Fruit fly (Drosophila melanogaster) whole organism, embryonic: ENCODE data around the gene GlcAT-P.

Experiments used
- Abd-B ChIP-seq: fragments of 200-800 bp; sonication (Bioruptor generic); optimal IDR thresholded peaks from 2 replicates; lab custom pipeline; 2018; ENCODE audit warnings: missing biosample characterization, mild to moderate bottlenecking, missing genetic modification characterization, moderate library complexity
- Atf-2 ChIP-seq: fragments of 200-800 bp; sonication (Bioruptor generic); optimal IDR thresholded peaks from 2 replicates; lab custom pipeline; 2016; ENCODE audit warnings: missing biosample characterization, missing genetic modification characterization
- Atf3 ChIP-seq: fragments of 200-800 bp; sonication (Bioruptor generic); optimal IDR thresholded peaks from 3 replicates; lab custom pipeline; 2016; ENCODE audit warnings: missing biosample characterization, missing genetic modification characterization
- CG10147 ChIP-seq: fragments of 200-800 bp; sonication (Bioruptor generic); optimal IDR thresholded peaks from 2 replicates; lab custom pipeline; 2019; ENCODE audit warnings: missing biosample characterization, mild to moderate bottlenecking, missing genetic modification characterization, moderate library complexity
- CG10267 ChIP-seq: fragments of 200-800 bp; sonication (Bioruptor generic); optimal IDR thresholded peaks from 2 replicates; lab custom pipeline; 2018; ENCODE audit warnings: missing biosample characterization, mild to moderate bottlenecking, missing genetic modification characterization, moderate library complexity
- CG12299 ChIP-seq: fragments of 200-800 bp; sonication (Bioruptor generic); optimal IDR thresholded peaks from 2 replicates; lab custom pipeline; 2018; ENCODE audit warnings: missing biosample characterization, mild to moderate bottlenecking, missing genetic modification characterization
- CG1233 ChIP-seq: fragments of 200-800 bp; sonication (Bioruptor generic); optimal IDR thresholded peaks from 4 replicates; lab custom pipeline; 2018; ENCODE audit warnings: missing biosample characterization, mild to moderate bottlenecking, missing genetic modification characterization
- CG12391 ChIP-seq: fragments of 200-800 bp; sonication (Bioruptor generic); optimal IDR thresholded peaks from 3 replicates; lab custom pipeline; 2018; ENCODE audit warnings: missing biosample characterization, mild to moderate bottlenecking, missing genetic modification characterization, moderate library complexity
- CG12744 ChIP-seq: fragments of 200-800 bp; sonication (Bioruptor generic); optimal IDR thresholded peaks from 2 replicates; lab custom pipeline; 2016; ENCODE audit warnings: missing biosample characterization, missing genetic modification characterization
- CG17359 ChIP-seq: fragments of 200-800 bp; sonication (Bioruptor generic); optimal IDR thresholded peaks from 3 replicates; lab custom pipeline; 2018; ENCODE audit warnings: missing biosample characterization, mild to moderate bottlenecking, missing genetic modification characterization, moderate library complexity
- CG17385 ChIP-seq: fragments of 200-800 bp; sonication (Bioruptor generic); optimal IDR thresholded peaks from 3 replicates; lab custom pipeline; 2018; ENCODE audit warnings: missing biosample characterization, mild to moderate bottlenecking, missing genetic modification characterization
- CG17829 ChIP-seq: fragments of 200-800 bp; optimal IDR thresholded peaks from 2 replicates; lab custom pipeline; 2019; ENCODE audit warnings: missing biosample characterization, mild to moderate bottlenecking, missing genetic modification characterization, moderate library complexity
- CG17912 ChIP-seq: fragments of 200-800 bp; sonication (Bioruptor generic); optimal IDR thresholded peaks from 2 replicates; lab custom pipeline; 2018; ENCODE audit warnings: missing biosample characterization, mild to moderate bottlenecking, missing genetic modification characterization
- CG18262 ChIP-seq: fragments of 200-800 bp; optimal IDR thresholded peaks from 3 replicates; lab custom pipeline; 2019; ENCODE audit warnings: missing biosample characterization, mild to moderate bottlenecking, missing genetic modification characterization, moderate library complexity
- CG2120 ChIP-seq: fragments of 200-800 bp; sonication (Bioruptor generic); optimal IDR thresholded peaks from 3 replicates; lab custom pipeline; 2016; ENCODE audit warnings: missing biosample characterization, missing genetic modification characterization
- CG2678 ChIP-seq: fragments of 200-800 bp; sonication (Bioruptor generic); optimal IDR thresholded peaks from 3 replicates; lab custom pipeline; 2019; ENCODE audit warnings: missing biosample characterization, mild to moderate bottlenecking, missing genetic modification characterization, moderate library complexity
- CG2712 ChIP-seq: fragments of 200-800 bp; optimal IDR thresholded peaks from 3 replicates; lab custom pipeline; 2019; ENCODE audit warnings: missing biosample characterization, mild to moderate bottlenecking, missing genetic modification characterization, moderate library complexity
- CG30431 ChIP-seq: fragments of 200-800 bp; sonication (Bioruptor generic); optimal IDR thresholded peaks from 2 replicates; lab custom pipeline; 2017; ENCODE audit warnings: missing biosample characterization, missing genetic modification characterization
- CG3163 ChIP-seq: fragments of 200-800 bp; sonication (Bioruptor generic); optimal IDR thresholded peaks from 3 replicates; lab custom pipeline; 2016; ENCODE audit warnings: missing biosample characterization, missing genetic modification characterization
- CG32772 ChIP-seq: fragments of 200-800 bp; sonication (Bioruptor generic); IDR thresholded peaks from 2 replicates; pipeline ENCODE4 v1.3.6; 2022; ENCODE audit warnings: missing biosample characterization, missing genetic modification characterization
- CG4730 ChIP-seq: fragments of 200-800 bp; sonication (Bioruptor generic); IDR thresholded peaks from 2 replicates; pipeline ENCODE4 v1.3.6; 2022; ENCODE audit warnings: missing biosample characterization, missing genetic modification characterization
- CG6765 ChIP-seq: fragments of 200-800 bp; sonication (Bioruptor generic); optimal IDR thresholded peaks from 3 replicates; lab custom pipeline; 2017; ENCODE audit warnings: missing biosample characterization, mild to moderate bottlenecking, missing genetic modification characterization
- CG7271 ChIP-seq: fragments of 200-800 bp; sonication (Bioruptor generic); optimal IDR thresholded peaks from 2 replicates; lab custom pipeline; 2018; ENCODE audit warnings: missing biosample characterization, mild to moderate bottlenecking, missing genetic modification characterization, moderate library complexity
- CG7839 ChIP-seq: fragments of 200-800 bp; sonication (Bioruptor generic); optimal IDR thresholded peaks from 3 replicates; lab custom pipeline; 2018; ENCODE audit warnings: missing biosample characterization, mild to moderate bottlenecking, missing genetic modification characterization, moderate library complexity
- CG9727 ChIP-seq: fragments of 200-800 bp; sonication (Bioruptor generic); optimal IDR thresholded peaks from 3 replicates; lab custom pipeline; 2017; ENCODE audit warnings: missing biosample characterization, mild to moderate bottlenecking, missing genetic modification characterization
- CoRest ChIP-seq: fragments of 200-800 bp; sonication (Bioruptor generic); optimal IDR thresholded peaks from 3 replicates; lab custom pipeline; 2018; ENCODE audit warnings: missing biosample characterization, mild to moderate bottlenecking, missing genetic modification characterization, moderate library complexity
- D19A ChIP-seq: fragments of 200-800 bp; optimal IDR thresholded peaks from 3 replicates; lab custom pipeline; 2019; ENCODE audit warnings: missing biosample characterization, mild to moderate bottlenecking, missing genetic modification characterization, moderate library complexity
- HLH3B ChIP-seq: fragments of 200-800 bp; sonication (Bioruptor generic); IDR thresholded peaks from 2 replicates; pipeline ENCODE4 v1.3.6; 2022; ENCODE audit warnings: missing biosample characterization, missing genetic modification characterization
- NK7.1 ChIP-seq: fragments of 200-800 bp; sonication (Bioruptor generic); optimal IDR thresholded peaks from 3 replicates; lab custom pipeline; 2016; ENCODE audit warnings: missing biosample characterization, missing genetic modification characterization
- PHDP ChIP-seq: fragments of 200-800 bp; sonication (Bioruptor generic); optimal IDR thresholded peaks from 3 replicates; lab custom pipeline; 2018; ENCODE audit warnings: missing biosample characterization, mild to moderate bottlenecking, missing genetic modification characterization, moderate library complexity
- Rfx ChIP-seq: fragments of 200-800 bp; sonication (Bioruptor generic); IDR thresholded peaks from 2 replicates; pipeline ENCODE4 v1.3.6; 2022; ENCODE audit warnings: missing biosample characterization, missing genetic modification characterization
- Xrp1 ChIP-seq: fragments of 200-800 bp; sonication (Bioruptor generic); IDR thresholded peaks from 2 replicates; pipeline ENCODE4 v1.3.6; 2022; ENCODE audit warnings: missing biosample characterization, missing genetic modification characterization
- dati ChIP-seq: fragments of 200-800 bp; sonication (Bioruptor generic); IDR thresholded peaks from 2 replicates; pipeline ENCODE4 v1.3.6; 2022; ENCODE audit warnings: missing biosample characterization, missing genetic modification characterization
- dmrt11E ChIP-seq: fragments of 200-800 bp; sonication (Bioruptor generic); optimal IDR thresholded peaks from 3 replicates; lab custom pipeline; 2018; ENCODE audit warnings: missing biosample characterization, mild to moderate bottlenecking, missing genetic modification characterization, moderate library complexity
- gce ChIP-seq: fragments of 200-800 bp; sonication (Bioruptor generic); IDR thresholded peaks from 3 replicates; pipeline ENCODE4 v1.3.6; 2022; ENCODE audit warnings: missing biosample characterization, missing genetic modification characterization
- gem ChIP-seq: fragments of 200-800 bp; sonication (Bioruptor generic); optimal IDR thresholded peaks from 2 replicates; lab custom pipeline; 2019; ENCODE audit warnings: missing biosample characterization, mild to moderate bottlenecking, missing genetic modification characterization, moderate library complexity
- grau ChIP-seq: fragments of 200-800 bp; optimal IDR thresholded peaks from 3 replicates; lab custom pipeline; 2019; ENCODE audit warnings: missing biosample characterization, mild to moderate bottlenecking, missing genetic modification characterization, moderate library complexity
- knrl ChIP-seq: fragments of 200-800 bp; sonication (Bioruptor generic); IDR thresholded peaks from 3 replicates; pipeline ENCODE4 v1.3.6; 2022; ENCODE audit warnings: missing biosample characterization, missing genetic modification characterization; ENCODE audit not compliant: partially characterized antibody
- lmd ChIP-seq: fragments of 200-800 bp; sonication (Bioruptor generic); IDR thresholded peaks from 2 replicates; pipeline ENCODE4 v1.3.6; 2022; ENCODE audit warnings: missing biosample characterization, missing genetic modification characterization
- luna ChIP-seq: fragments of 200-800 bp; sonication (Bioruptor generic); optimal IDR thresholded peaks from 2 replicates; lab custom pipeline; 2016; ENCODE audit warnings: missing biosample characterization, missing genetic modification characterization
- pita ChIP-seq: fragments of 200-800 bp; sonication (Bioruptor generic); optimal IDR thresholded peaks from 2 replicates; lab custom pipeline; 2017; ENCODE audit warnings: missing biosample characterization, mild to moderate bottlenecking, missing genetic modification characterization
- prd ChIP-seq, 3 experiments: fragments of >200 bp in 2 of 3; fragments of 200-800 bp in 1 of 3; sonication (Bioruptor generic) in 1 of 3; optimal IDR thresholded peaks in 2 of 3; IDR thresholded peaks in 1 of 3; 2 replicates in 2 of 3; 3 replicates in 1 of 3; pipeline versions ENCODE4 v1.3.6 to Lab custom; 2017 to 2022; ENCODE audit warnings: missing biosample characterization in 1 of 3, missing genetic modification characterization in 1 of 3
- shn ChIP-seq: fragments of 200-800 bp; sonication (Bioruptor generic); optimal IDR thresholded peaks from 3 replicates; lab custom pipeline; 2016; ENCODE audit warnings: missing biosample characterization, missing genetic modification characterization
- slbo ChIP-seq: fragments of 200-800 bp; sonication (Bioruptor generic); IDR thresholded peaks from 2 replicates; pipeline ENCODE4 v1.3.6; 2022; ENCODE audit warnings: missing biosample characterization, missing genetic modification characterization
- unpg ChIP-seq: fragments of 200-800 bp; sonication (Bioruptor generic); optimal IDR thresholded peaks from 3 replicates; lab custom pipeline; 2018; ENCODE audit warnings: missing biosample characterization, mild to moderate bottlenecking, missing genetic modification characterization, moderate library complexity
- vvl ChIP-seq: fragments of 200-800 bp; sonication (Bioruptor generic); IDR thresholded peaks from 2 replicates; pipeline ENCODE4 v1.3.6; 2022; ENCODE audit warnings: missing biosample characterization, missing genetic modification characterization
- zfh1 ChIP-seq: fragments of 200-800 bp; sonication (Bioruptor generic); IDR thresholded peaks from 3 replicates; pipeline ENCODE4 v1.3.6; 2022; ENCODE audit warnings: missing biosample characterization, missing genetic modification characterization

The GlcAT-P gene

dm6 chr3L:11205608-11206336 lies 8.4 kb upstream of the GlcAT-P start, which contains the start of gene Plod (continued):
- TF ChIP-seq CG30431, result no peak
- TF ChIP-seq HLH3B (GFP tag; lab: Robert Waterston, UW), result 0 out of 2 replicates have a peak, but pooled peaks have one; percentile 28
- TF ChIP-seq CG17912 (GFP tag; lab: Kevin White, UChicago), result no peak

dm6 chr3L:11204852-11205251 lies 7.5 kb upstream of the GlcAT-P start:
- TF ChIP-seq CG18262 (tag; lab: Kevin White, UChicago) (peak; percentile 24), CG2712 (peak; percentile 43), slbo (GFP tag; lab: Robert Waterston, UW) (peak; percentile 67), dati (GFP tag; lab: Robert Waterston, UW) (no peak), grau (tag; lab: Kevin White, UChicago) (peak; percentile 87), Atf-2 (GFP tag; lab: Kevin White, UChicago) (no peak), lmd (GFP tag; lab: Robert Waterston, UW) (peak; percentile 37; the same call in 1 of the 2 replicates), CG7839 (tag; lab: Kevin White, UChicago) (peak; percentile 25), D19A (tag; lab: Kevin White, UChicago) (no peak), unpg (GFP tag; lab: Kevin White, UChicago) (peak; percentile 28), shn (GFP tag; lab: Kevin White, UChicago) (no peak), CG12391 (tag; lab: Kevin White, UChicago) (peak; percentile 11), gem (peak; percentile 46), CG17359 (tag; lab: Kevin White, UChicago) (peak; percentile 24), Abd-B (GFP tag; lab: Kevin White, UChicago) (no peak), CG6765 (GFP tag; lab: Kevin White, UChicago) (no peak), prd (optimal IDR thresholded peaks at IDR 0.05; lab: Kevin White, UChicago) (no peak), prd (GFP tag; IDR thresholded peaks at IDR 0.05; lab: Robert Waterston, UW) (peak; percentile 51; the same call in 1 of the 3 replicates), Rfx (GFP tag; lab: Robert Waterston, UW) (peak; percentile 68), CG32772 (GFP tag; lab: Robert Waterston, UW) (peak; percentile 17; the same call in 1 of the 2 replicates), CG17829 (tag; lab: Kevin White, UChicago) (peak; percentile 3), CG17385 (GFP tag; lab: Kevin White, UChicago) (peak; percentile 33), PHDP (tag; lab: Kevin White, UChicago) (peak; percentile 6), CG2120 (GFP tag; lab: Kevin White, UChicago) (peak; percentile 7), knrl (GFP tag; lab: Robert Waterston, UW) (no peak), zfh1 (GFP tag; lab: Robert Waterston, UW) (0 out of 3 replicates have a peak, but pooled peaks have one; percentile 6), CG12744 (GFP tag; lab: Kevin White, UChicago) (no peak), CoRest (peak; percentile 20), CG9727 (GFP tag; lab: Kevin White, UChicago) (no peak), CG10267 (tag; lab: Kevin White, UChicago) (peak; percentile 13), CG12299 (tag; lab: Kevin White, UChicago) (no peak), CG1233 (GFP tag; lab: Kevin White, UChicago) (no peak), CG10147 (GFP tag; lab: Kevin White, UChicago) (peak; percentile 20), Xrp1 (GFP tag; lab: Robert Waterston, UW) (peak; percentile 49; the same call in 1 of the 2 replicates), dmrt11E (peak; percentile 17), CG4730 (GFP tag; lab: Robert Waterston, UW) (no peak; the same call in 1 of the 2 replicates), Atf3 (GFP tag; lab: Kevin White, UChicago) (no peak), gce (no peak), vvl (GFP tag; lab: Robert Waterston, UW) (peak; percentile 44; the same call in 1 of the 2 replicates), luna (GFP tag; lab: Kevin White, UChicago) (no peak), CG7271 (tag; lab: Kevin White, UChicago) (peak; percentile 19), CG2678 (tag; lab: Kevin White, UChicago) (peak; percentile 48), CG3163 (no peak), pita (no peak), NK7.1 (GFP tag; lab: Kevin White, UChicago) (no peak)
